Fruit fly (Drosophila melanogaster) whole organism: ENCODE measurements around the gene Etfb.

Experiments used
- CG8478 ChIP-seq: fragments of >200 bp; optimal IDR thresholded peaks from 2 replicates; lab custom pipeline; 2018; ENCODE audit warnings: inconsistent platforms
- Dll ChIP-seq: fragments of >200 bp; optimal IDR thresholded peaks from 2 replicates; lab custom pipeline; 2017

dm6 chr3R:29770930-29771329 lies 31.8 kb downstream of the Etfb start:
- TF ChIP-seq Dll (lab: Kevin White, UChicago) (no peak), CG8478 (lab: Kevin White, UChicago) (no peak)
